Fruit fly (Drosophila melanogaster) whole organism, larva: Measurements from ENCODE around the gene CG9106.

Experiments used
- noc ChIP-seq: fragments of 200-800 bp; sonication (Bioruptor generic); optimal IDR thresholded peaks from 3 replicates; lab custom pipeline; 2019; ENCODE audit warnings: missing biosample characterization, mild to moderate bottlenecking, missing genetic modification characterization, moderate library complexity

Gene CG9106

DNA sequence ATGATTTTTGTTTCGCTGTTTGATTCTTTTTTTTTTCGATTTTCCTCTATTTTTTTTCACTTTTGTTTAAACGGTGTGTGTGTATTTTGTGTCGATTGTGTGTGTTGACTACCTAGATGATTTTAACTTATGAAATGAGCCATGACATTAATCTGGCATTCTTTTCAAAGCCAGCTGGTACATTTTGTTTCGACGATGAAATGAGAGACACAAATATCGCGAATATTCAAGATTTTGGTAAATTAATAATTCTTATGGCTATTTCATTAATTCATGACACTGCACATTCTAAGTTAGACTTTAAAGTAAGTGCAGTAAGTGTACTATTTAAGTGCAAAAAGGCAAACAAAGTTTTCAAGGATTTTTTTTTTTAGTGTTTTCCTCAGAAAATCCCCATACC is at the start of gene CG9106:
TSS of gene CG9106 (minus strand) at position 101 of the 400 bp plus-strand sequence.
- no peak for TF ChIP-seq noc (tag; lab: Kevin White, UChicago)

DNA sequence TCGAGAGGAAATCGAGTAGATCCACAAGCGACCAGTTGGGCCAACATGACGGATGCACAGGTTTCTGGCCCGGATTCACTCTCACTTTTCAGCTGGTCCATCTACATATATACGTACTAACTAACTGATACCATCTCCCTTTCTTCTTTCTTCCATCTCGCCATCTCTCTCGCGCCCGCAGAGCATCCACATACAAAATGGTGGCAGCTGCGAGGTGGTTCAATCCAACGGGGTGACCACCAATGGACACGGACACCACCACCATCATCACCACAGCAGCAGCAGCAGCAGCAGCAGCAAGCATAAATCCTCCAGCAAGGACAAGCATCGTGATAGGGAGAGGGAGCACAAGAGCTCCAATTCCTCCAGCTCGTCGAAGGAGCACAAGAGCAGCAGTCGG is 48.8 kb upstream of the CG9106 start:
- TF ChIP-seq noc (tag; lab: Kevin White, UChicago) = no peak

DNA sequence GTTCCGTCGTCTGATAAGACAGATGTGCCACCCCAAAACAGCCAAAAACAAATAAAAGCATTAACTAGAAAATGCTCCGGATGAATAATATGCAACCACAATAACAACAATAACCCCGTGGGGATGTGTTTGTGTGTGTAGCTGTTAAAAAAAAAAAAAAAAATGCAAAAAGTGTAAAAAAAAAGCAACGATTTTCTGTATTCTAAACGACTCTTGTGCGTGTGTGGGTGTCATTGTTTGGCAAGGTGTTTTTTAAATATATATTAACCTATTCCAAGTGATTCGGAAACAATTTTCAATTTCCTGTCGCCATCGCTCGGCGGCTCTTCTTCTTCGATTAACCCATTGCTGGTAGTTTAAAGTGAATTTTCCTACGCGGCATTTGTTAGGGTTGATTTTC is 48.3 kb upstream of the CG9106 start:
- TF ChIP-seq noc (tag; lab: Kevin White, UChicago) = no peak

DNA sequence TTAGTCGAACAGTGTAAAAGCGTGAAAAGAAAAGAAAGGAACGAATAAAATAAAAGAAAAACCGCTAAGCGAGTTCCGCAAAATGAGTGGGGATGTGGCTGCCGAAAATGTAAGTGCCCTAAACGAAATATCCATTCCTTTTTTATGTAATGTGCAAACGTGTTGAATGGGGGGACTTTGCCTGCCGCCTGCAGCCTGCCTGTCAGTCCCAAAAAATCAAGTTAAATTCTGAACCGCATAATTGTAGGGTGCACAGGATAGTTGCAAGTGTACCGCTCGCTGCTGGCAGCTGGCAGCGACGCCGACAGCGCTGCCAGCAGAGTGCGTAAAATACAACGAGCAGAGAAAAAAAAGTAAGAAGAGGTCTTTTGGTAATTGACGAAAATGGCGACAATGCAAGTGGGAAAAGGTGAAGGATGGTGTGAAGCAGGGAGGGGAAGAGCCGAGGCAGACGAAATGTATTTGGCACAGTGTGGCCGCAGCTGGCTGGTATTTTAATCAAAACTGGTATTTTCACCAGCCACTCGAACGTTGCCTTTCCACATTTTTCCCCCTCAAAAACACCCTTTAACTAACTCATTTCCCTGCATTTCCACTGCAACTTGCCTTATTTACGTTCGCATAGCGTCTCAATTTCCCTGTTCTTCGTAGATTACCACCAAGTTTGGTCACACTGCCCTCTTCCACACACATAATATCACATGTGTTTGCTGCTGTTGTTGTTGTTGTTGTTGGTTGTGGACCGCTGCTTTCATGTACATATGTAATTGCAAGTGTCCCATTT is 47.7 kb upstream of the CG9106 start:
- TF ChIP-seq noc (tag; lab: Kevin White, UChicago) = peak; percentile 25

DNA sequence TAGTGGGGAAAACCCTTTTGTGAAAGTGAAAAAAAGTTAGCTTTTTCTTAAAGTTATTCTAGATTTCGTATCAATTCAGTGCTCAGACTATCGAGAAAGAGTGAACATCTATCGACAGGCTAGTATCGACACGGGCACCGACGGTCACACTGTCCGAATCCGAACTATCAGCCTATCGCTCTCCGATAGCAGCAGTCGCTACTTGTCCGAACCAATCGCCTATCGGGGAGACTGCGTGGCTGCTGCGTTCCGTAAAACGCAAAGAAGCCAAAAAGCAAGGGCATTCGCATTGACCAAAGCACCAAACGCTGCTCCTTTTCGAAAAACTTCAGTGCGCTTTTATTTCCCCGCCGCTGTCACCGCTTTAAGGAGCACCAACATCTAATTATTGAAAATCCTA is 47.1 kb upstream of the CG9106 start, which contains the start of gene Top1:
TSS of gene Top1 (plus strand) at position 190 of the 400 bp plus-strand sequence.
- peak; percentile 9 for TF ChIP-seq noc (tag; lab: Kevin White, UChicago)

DNA sequence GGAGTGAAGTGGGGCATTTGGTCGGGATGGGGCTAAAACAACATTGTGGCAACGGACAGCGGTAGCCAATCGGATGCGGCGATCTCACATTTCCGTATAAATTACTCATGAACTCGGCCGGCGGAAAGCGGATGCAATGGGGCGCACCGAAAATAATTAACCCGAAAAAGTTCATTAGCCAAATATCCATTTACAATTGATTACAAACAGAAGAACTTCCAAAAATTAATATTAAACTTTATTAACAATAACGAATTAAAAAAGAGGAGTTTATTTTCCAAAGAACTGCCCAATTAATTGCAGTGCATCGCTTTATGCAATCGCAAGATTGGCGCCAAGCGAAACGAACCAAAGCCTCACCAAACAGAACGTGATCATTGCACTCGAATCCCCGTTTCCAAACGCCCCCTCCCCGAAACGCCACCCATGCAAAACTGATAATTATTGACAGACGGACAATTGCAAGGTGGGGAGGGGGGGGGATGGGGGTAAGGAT is 41.7 kb upstream of the CG9106 start:
- TF ChIP-seq noc (tag; lab: Kevin White, UChicago) = no peak

DNA sequence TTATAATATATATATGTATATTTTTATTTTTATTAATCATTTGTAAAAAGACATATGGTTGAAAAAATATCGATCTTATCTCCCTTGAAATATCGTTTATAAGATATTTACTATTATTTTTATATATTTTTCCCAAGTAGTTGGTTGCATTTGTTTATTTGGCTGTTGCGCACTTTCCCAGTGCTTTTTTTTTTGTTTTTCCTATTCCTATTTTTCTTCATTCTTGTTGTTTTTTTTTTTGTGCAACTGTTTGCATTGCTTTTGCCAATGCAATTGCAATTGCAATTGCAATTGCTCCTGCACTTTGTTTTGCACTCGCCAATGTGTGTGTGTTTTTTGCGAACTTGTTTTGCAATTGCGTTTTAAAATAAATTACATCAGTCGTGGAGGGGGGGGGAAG is 41.2 kb upstream of the CG9106 start:
- TF ChIP-seq noc (tag; lab: Kevin White, UChicago) = no peak

DNA sequence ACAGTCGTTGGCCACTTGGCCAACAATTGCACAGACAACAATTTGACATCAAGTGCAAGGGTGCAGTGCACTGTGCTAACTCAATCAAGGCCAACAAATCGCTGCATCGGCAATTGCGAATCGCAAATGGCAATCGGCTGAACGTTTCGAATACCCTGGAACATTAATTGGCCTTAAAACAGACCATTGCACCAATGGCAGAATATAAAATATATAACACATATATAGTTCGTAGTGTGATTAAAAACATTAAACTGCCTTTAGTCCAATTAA is 40.6 kb upstream of the CG9106 start:
- TF ChIP-seq noc (tag; lab: Kevin White, UChicago) = no peak

DNA sequence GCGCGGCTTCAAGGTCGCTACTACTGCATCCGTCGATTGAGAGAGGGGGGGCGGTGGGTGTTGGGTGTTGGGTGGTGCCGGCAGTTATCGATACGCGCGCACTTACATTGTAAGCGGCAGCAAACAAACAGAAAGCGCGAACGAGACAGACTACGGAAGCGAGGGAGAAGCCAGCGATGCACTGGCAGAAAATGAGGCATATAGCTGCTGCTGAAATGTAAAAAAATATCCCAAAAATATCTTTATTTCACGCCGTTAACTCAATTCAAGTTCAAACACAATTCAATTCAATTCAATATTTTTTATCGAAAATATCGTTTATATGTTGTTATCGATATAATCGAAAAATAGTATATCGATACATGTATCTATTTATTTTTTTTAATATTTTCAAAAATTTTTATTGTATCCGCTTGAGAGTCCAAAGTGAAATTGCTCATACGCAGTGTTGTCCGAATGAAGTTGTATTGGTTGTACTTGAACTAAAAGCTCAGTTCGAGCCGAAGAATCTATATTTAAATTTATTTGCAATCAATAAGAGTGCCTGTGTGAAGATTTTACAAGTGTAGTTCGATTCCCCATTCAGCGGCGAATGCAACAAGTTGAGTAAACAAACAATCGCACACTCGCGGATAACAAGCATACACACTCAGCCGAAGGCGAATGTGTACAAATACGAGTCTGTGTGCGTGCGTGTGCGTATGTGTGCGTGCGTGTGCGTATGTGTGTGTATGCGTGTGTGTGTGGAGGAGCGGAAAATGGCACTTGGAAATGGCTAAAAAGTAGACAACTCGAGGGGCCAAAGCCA is 40.1 kb upstream of the CG9106 start:
- TF ChIP-seq noc (tag; lab: Kevin White, UChicago) = no peak

DNA sequence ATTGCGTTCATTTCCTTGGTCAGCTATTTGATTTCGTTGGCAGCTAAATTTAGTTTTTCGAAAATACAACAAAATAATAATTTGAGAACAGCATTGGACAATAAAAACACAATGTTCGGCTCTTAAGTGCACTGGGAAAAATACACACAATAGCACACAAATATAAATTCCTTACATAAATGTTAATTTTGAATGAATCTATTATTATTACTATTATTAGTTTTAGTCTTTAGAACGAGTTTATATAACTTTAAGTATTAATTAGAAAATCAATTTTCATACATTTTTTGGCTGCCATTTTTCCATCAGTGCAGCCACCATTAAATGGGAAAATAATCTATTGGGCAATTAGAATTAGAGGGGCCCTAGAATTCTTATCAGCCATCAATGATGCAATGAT is 37.7 kb upstream of the CG9106 start:
- no peak for TF ChIP-seq noc (tag; lab: Kevin White, UChicago)

DNA sequence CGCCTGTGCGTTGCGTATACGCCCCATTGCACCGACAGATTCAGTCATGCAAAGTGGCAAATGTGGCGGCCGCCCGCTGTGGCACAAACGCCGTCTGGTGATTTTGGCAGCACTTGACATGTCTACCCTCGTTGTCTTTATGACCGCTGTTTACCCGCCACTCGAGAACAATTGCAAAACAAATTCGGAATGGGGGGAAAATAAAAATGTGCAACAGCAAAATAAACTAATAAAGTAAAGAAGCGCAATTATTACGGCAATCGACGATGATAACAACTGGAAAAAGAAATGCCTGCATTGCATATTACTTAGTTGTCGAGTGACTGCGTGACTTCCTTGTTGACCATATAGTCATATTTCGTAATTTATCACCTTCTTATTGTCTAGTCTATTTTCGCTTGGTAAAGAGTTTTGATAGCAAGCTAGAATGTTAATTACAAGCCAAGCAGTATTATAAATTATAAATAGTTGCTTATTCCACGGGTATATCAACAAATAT is 36.3 kb upstream of the CG9106 start:
- TF ChIP-seq noc (tag; lab: Kevin White, UChicago) = no peak

DNA sequence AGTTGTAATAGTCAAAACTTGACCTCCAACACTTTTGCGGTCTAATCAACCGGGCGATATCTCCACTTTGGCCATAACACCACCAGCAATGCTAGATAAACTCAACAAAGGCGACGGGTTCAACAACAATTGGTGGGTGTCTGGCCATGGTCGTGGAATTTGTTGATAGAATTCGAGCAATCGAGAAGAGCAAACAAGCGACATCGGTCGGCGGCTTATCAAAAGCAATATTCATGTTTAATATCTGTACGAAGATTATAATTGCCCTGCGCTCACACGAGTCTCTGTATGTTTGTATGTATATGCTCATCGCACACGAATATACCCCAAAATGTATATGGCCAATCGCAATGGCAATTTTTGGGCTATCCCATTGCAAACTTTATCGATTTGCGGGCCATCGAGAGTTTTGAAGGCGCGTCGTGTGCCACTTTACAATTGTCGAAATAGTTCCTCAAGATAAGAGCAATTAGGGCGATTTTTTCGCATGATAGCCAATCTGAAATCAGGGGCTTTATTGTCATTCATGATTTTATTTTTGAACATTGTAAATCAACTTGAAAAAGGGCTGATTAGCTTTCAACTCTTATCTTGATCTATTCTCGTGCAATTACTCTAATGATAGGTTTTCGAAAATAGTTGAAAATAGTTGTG is 35.4 kb upstream of the CG9106 start:
- TF ChIP-seq noc (tag; lab: Kevin White, UChicago) = no peak

DNA sequence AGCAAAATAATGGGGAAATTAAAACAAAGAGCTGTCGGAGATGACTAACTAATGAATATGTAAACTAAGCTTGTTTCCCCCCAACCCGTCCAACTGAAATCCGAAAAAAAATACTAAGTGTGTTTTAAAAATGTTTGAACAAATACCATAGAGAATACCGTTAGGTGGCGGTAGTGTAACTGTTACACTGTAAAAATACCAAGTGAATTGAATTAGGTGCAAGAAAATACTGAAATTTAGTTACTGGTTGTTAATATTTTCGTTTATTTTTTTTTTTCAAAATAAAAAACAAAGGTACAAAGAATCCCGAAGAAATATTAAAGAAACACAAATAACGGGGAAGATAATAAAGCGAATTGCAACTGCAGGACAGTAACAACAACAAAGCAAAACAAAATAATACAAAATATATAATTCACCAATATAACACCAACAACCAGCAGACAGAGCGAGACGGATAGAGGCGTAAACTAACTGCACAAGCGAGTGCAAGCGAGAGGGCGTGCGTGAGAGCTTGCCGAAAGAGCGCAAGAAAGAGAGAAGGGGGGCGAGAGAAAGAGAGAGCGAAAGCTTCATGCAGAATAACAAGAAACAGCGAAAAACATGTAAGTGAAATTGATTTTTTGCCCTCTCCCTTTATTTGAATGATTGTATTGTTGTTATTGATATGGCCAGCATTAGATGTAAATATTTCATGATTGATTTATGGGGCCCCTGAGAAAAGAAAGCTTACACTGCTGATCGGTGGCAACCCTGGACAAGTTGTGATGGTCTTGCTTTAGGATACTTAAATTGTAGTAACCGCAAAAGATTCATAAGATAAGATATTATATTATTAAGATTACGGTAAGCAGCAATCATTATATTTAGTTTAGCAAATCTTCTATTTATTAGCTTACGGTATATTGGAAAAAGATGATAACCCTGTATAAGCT is 34.0 kb upstream of the CG9106 start:
- no peak for TF ChIP-seq noc (tag; lab: Kevin White, UChicago)

DNA sequence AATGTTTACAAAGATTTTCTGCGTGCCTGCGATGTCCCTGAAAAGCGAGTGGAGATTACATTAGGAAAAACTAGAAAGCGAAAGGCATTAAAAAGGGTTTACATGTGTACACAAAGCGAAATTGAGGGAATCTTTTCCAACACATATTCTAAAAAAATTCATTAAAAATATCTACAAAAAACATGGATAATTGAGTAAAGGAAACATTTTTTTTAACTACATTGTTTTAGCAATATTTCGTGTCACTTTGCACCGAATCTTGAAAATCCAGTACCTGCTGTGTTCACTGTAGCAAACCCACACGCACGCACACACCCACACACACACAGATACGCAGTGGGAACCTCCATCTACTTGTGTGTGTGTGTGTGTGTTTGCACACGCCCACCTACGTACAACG is 32.0 kb upstream of the CG9106 start:
- peak; percentile 5 for TF ChIP-seq noc (tag; lab: Kevin White, UChicago)
